Fruit fly (Drosophila melanogaster) Kc167 (cell line): Measurements from ENCODE around the gene CG7251.

Experiments used
- Sin3A ChIP-seq: fragments of >200 bp; optimal IDR thresholded peaks from 2 replicates; lab custom pipeline; 2018; ENCODE audit warnings: missing external identifiers
- insv ChIP-seq: fragments of >200 bp; optimal IDR thresholded peaks from 3 replicates; lab custom pipeline; 2018; ENCODE audit warnings: missing external identifiers
- ttk ChIP-seq: sonication (Bioruptor generic); optimal IDR thresholded peaks from 2 replicates; lab custom pipeline; 2017; ENCODE audit warnings: missing external identifiers

DNA sequence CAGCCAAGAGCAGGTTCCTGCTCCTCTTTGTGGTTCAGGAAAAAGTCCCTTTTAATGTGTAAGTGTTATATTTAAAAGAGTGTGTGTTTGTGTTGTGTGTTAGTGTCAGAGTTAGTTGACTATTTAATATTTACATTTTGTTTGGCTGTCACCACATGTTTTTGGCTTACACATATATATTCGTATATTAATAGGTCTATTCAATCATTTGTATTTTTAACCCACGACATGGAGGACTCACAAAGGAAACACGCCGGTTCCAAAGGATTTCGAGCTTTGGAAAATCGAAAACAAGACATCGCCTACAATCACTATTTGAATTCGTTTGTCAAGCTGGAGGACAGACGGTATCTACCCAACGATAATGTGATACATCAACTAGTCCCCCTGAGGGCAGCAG lies 34.5 kb downstream of the CG7251 start, which contains the start of the genes CG14013 and CG14017:
- TF ChIP-seq Sin3A (lab: Kevin White, UChicago) (no peak), ttk (lab: Kevin White, UChicago) (no peak), insv (lab: Kevin White, UChicago) (no peak)
